Worm (Caenorhabditis elegans): ENCODE data around the gene C47D12.2.

DNA sequence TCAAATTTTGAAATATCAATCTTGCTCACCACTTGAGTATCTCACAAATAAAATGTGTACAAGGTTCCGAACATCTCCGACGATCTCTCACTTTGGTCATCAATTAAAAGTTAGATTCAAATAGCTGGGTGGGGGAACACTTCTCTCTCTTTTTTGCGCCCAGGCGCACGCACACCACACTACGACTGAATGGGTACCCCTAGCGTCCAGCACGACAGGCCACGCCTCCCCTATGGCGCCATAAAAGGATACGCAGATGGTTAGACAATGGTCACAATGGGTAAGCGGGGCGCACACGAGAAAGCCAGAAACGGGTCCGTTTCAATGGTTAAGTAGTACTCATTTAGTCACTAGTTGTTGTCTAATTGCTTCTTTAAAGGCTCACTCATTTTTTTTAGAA is 46.1 kb upstream of the C47D12.2 start:
- TF ChIP-seq ama-1 (optimal IDR thresholded peaks at IDR 0.05) (no peak), tbx-11 (GFP tag; IDR thresholded peaks at IDR 0.05) (no peak), tbx-37 (GFP tag; conservative IDR thresholded peaks at IDR 0.05) (no peak), ets-7 (tag; optimal IDR thresholded peaks at IDR 0.05) (no peak), hmg-4 (GFP tag; optimal IDR thresholded peaks at IDR 0.05) (peak; percentile 3), aly-1 (tag; optimal IDR thresholded peaks at IDR 0.05) (no peak), B0310.2 (tag; optimal IDR thresholded peaks at IDR 0.05) (peak; percentile 8), flt-1 (GFP tag; IDR thresholded peaks at IDR 0.05) (no peak), ceh-36 (tag; optimal IDR thresholded peaks at IDR 0.05) (no peak)
